Fruit fly (Drosophila melanogaster): ENCODE measurements around the gene Tpc1.

Tpc1 gene

dm6 chr3R:10849515-10849973 lies 32.4 kb downstream of the Tpc1 start, which contains the start of gene CG42394 (continued):
- TF ChIP-seq sc (optimal IDR thresholded peaks at IDR 0.05) = no peak
- peak; percentile 94 for TF ChIP-seq sc (GFP tag; optimal IDR thresholded peaks at IDR 0.05)
- no peak for TF ChIP-seq dan (GFP tag; IDR thresholded peaks at IDR 0.05)
- peak; percentile 95 for TF ChIP-seq tin (GFP tag; optimal IDR thresholded peaks at IDR 0.05)
- peak; percentile 94 for TF ChIP-seq NfI (GFP tag; optimal IDR thresholded peaks at IDR 0.05)
- peak; percentile 88; the same call in 2 of the 3 replicates for TF ChIP-seq CG2199 (GFP tag; IDR thresholded peaks at IDR 0.05)
- TF ChIP-seq CG18262 (tag; optimal IDR thresholded peaks at IDR 0.05) = peak; percentile 99
- TF ChIP-seq CG18599 (GFP tag; optimal IDR thresholded peaks at IDR 0.05) = peak; percentile 98
- peak; percentile 97 for TF ChIP-seq vvl (GFP tag; IDR thresholded peaks at IDR 0.05)
- TF ChIP-seq sob (GFP tag; IDR thresholded peaks at IDR 0.05) = peak; percentile 95
- TF ChIP-seq CG6654 (GFP tag; optimal IDR thresholded peaks at IDR 0.05) = peak; percentile 89
- TF ChIP-seq CG8089 (GFP tag; optimal IDR thresholded peaks at IDR 0.05) = peak; percentile 51
- TF ChIP-seq TFAM (GFP tag; optimal IDR thresholded peaks at IDR 0.05) = peak; percentile 64
- TF ChIP-seq da (GFP tag; optimal IDR thresholded peaks at IDR 0.05) = no peak
- peak; percentile 93 for TF ChIP-seq seq (GFP tag; IDR thresholded peaks at IDR 0.05)
- TF ChIP-seq CG6175 (GFP tag; IDR thresholded peaks at IDR 0.05) = peak; percentile 85
- TF ChIP-seq sim (GFP tag; IDR thresholded peaks at IDR 0.05) = peak; percentile 90
- TF ChIP-seq lab (GFP tag; optimal IDR thresholded peaks at IDR 0.05) = peak; percentile 98
- peak; percentile 90 for TF ChIP-seq gce (GFP tag; IDR thresholded peaks at IDR 0.05)
- peak; percentile 87 for TF ChIP-seq Hr3 (GFP tag; optimal IDR thresholded peaks at IDR 0.05)
- peak; percentile 90 for TF ChIP-seq Aef1 (GFP tag; IDR thresholded peaks at IDR 0.05)
- TF ChIP-seq CG8388 (GFP tag; optimal IDR thresholded peaks at IDR 0.05) = peak; percentile 91
- peak; percentile 95 for TF ChIP-seq dysf (GFP tag; IDR thresholded peaks at IDR 0.05)
- TF ChIP-seq grau (tag; optimal IDR thresholded peaks at IDR 0.05) = peak; percentile 95
- TF ChIP-seq odd (GFP tag; optimal IDR thresholded peaks at IDR 0.05) = peak; percentile 93
- no peak for TF ChIP-seq cg (GFP tag; optimal IDR thresholded peaks at IDR 0.05)
- peak; percentile 37 for TF ChIP-seq maf-S (GFP tag; optimal IDR thresholded peaks at IDR 0.05)
- TF ChIP-seq cad (GFP tag; optimal IDR thresholded peaks at IDR 0.05) = no peak
- peak; percentile 91 for TF ChIP-seq al (GFP tag; IDR thresholded peaks at IDR 0.05)
- peak; percentile 76 for TF ChIP-seq CG30020 (tag; optimal IDR thresholded peaks at IDR 0.05)
- TF ChIP-seq CG17385 (GFP tag; optimal IDR thresholded peaks at IDR 0.05) = peak; percentile 88
- peak; percentile 65 for TF ChIP-seq Ets65A (GFP tag)
- TF ChIP-seq HmgD (GFP tag; optimal IDR thresholded peaks at IDR 0.05) = no peak
- peak; percentile 78 for TF ChIP-seq peb (GFP tag; IDR thresholded peaks at IDR 0.05)
- TF ChIP-seq exex (tag; optimal IDR thresholded peaks at IDR 0.05) = peak; percentile 78
- TF ChIP-seq eve (GFP tag; optimal IDR thresholded peaks at IDR 0.05) = peak in 1 of 2 experiments; percentile 67
- peak; percentile 80 for TF ChIP-seq run (tag; optimal IDR thresholded peaks at IDR 0.05)
- TF ChIP-seq grn (GFP tag; optimal IDR thresholded peaks at IDR 0.05) = no peak
- no peak for TF ChIP-seq CG7963 (GFP tag; IDR thresholded peaks at IDR 0.05; ENCODE audit: partially characterized antibody)
- TF ChIP-seq CG30403 (GFP tag; optimal IDR thresholded peaks at IDR 0.05) = peak; percentile 92
- peak; percentile 89 for TF ChIP-seq Usf (GFP tag; optimal IDR thresholded peaks at IDR 0.05)
- TF ChIP-seq Hr39 (optimal IDR thresholded peaks at IDR 0.05) = no peak
- TF ChIP-seq klu (GFP tag; IDR thresholded peaks at IDR 0.05) = no peak
- peak; percentile 64 for TF ChIP-seq Dip3 (GFP tag; optimal IDR thresholded peaks at IDR 0.05)
- peak; percentile 94 for TF ChIP-seq gsb-n (tag; optimal IDR thresholded peaks at IDR 0.05)
- peak; percentile 87 for TF ChIP-seq Mrtf (GFP tag; IDR thresholded peaks at IDR 0.05)
- peak; percentile 94 for TF ChIP-seq row (GFP tag; IDR thresholded peaks at IDR 0.05)
- TF ChIP-seq CG17612 (GFP tag; IDR thresholded peaks at IDR 0.05) = peak; percentile 81
- TF ChIP-seq danr (GFP tag; IDR thresholded peaks at IDR 0.05) = peak; percentile 87
- peak; percentile 88 for TF ChIP-seq Rx (GFP tag; IDR thresholded peaks at IDR 0.05)
- peak; percentile 34 for TF ChIP-seq pros (GFP tag; optimal IDR thresholded peaks at IDR 0.05)
- peak; percentile 97 for TF ChIP-seq Asciz (GFP tag; optimal IDR thresholded peaks at IDR 0.05)
- TF ChIP-seq CG17361 (GFP tag; IDR thresholded peaks at IDR 0.05) = peak; percentile 99
